Fruit fly (Drosophila melanogaster): ENCODE measurements around the gene CG13244.

CG13244 gene

dm6 chr2L:15910937-15911590 lies 5.6 kb upstream of the CG13244 start (continued):
- peak; percentile 80 for TF ChIP-seq TFAM (GFP tag; optimal IDR thresholded peaks at IDR 0.05)
- no peak for TF ChIP-seq gfzf (GFP tag; optimal IDR thresholded peaks at IDR 0.05)
- TF ChIP-seq emc (GFP tag; optimal IDR thresholded peaks at IDR 0.05), result peak; percentile 74
- no peak for TF ChIP-seq hkb (optimal IDR thresholded peaks at IDR 0.05)
- TF ChIP-seq hkb (GFP tag; IDR thresholded peaks at IDR 0.05), result peak; percentile 98
- TF ChIP-seq Opbp (GFP tag; IDR thresholded peaks at IDR 0.05; ENCODE audit: partially characterized antibody), result 0 out of 3 replicates have a peak, but pooled peaks have one; percentile 20
- no peak for TF ChIP-seq mld (GFP tag; IDR thresholded peaks at IDR 0.05; ENCODE audit: partially characterized antibody)
- TF ChIP-seq onecut (GFP tag; IDR thresholded peaks at IDR 0.05), result peak; percentile 94
- TF ChIP-seq shn (GFP tag; optimal IDR thresholded peaks at IDR 0.05), result peak; percentile 93
- TF ChIP-seq Deaf1 (tag; optimal IDR thresholded peaks at IDR 0.05), result peak; percentile 73
- peak; percentile 67 for TF ChIP-seq MTF-1 (GFP tag; optimal IDR thresholded peaks at IDR 0.05; ENCODE audit: borderline replicate concordance)
- peak; percentile 86 for TF ChIP-seq sd (tag; optimal IDR thresholded peaks at IDR 0.05)
- TF ChIP-seq sna (GFP tag; IDR thresholded peaks at IDR 0.05; ENCODE audit: partially characterized antibody), result no peak; the same call in none of the 2 replicates
- TF ChIP-seq nom (GFP tag; optimal IDR thresholded peaks at IDR 0.05), result peak; percentile 78
- peak; percentile 92 for TF ChIP-seq Atf-2 (GFP tag; optimal IDR thresholded peaks at IDR 0.05)
- TF ChIP-seq CG12299 (tag; optimal IDR thresholded peaks at IDR 0.05), result peak; percentile 96
- TF ChIP-seq crc (GFP tag; optimal IDR thresholded peaks at IDR 0.05), result peak; percentile 93
- peak; percentile 92 for TF ChIP-seq slp2 (GFP tag; optimal IDR thresholded peaks at IDR 0.05)
- TF ChIP-seq CG10431 (GFP tag; optimal IDR thresholded peaks at IDR 0.05), result peak; percentile 92
- TF ChIP-seq Stat92E (GFP tag; optimal IDR thresholded peaks at IDR 0.05), result peak in 1 of 3 experiments; percentile 82
- peak; percentile 84 for TF ChIP-seq dm (GFP tag; optimal IDR thresholded peaks at IDR 0.05)
- TF ChIP-seq slou (GFP tag; optimal IDR thresholded peaks at IDR 0.05), result peak; percentile 86
- TF ChIP-seq CG8089 (GFP tag; optimal IDR thresholded peaks at IDR 0.05), result peak; percentile 95
- peak; percentile 75 for TF ChIP-seq B-H2 (GFP tag; optimal IDR thresholded peaks at IDR 0.05)
- TF ChIP-seq CG10209 (GFP tag; optimal IDR thresholded peaks at IDR 0.05), result peak; percentile 95
- TF ChIP-seq CG4404 (GFP tag; IDR thresholded peaks at IDR 0.05), result peak; percentile 87
- peak; percentile 95 for TF ChIP-seq so (GFP tag; IDR thresholded peaks at IDR 0.05)
- peak; percentile 93 for TF ChIP-seq ken (GFP tag; IDR thresholded peaks at IDR 0.05)
- peak; percentile 96 for TF ChIP-seq jumu (GFP tag; optimal IDR thresholded peaks at IDR 0.05)
- TF ChIP-seq CG9727 (GFP tag; optimal IDR thresholded peaks at IDR 0.05), result peak; percentile 90
- TF ChIP-seq lilli (GFP tag; optimal IDR thresholded peaks at IDR 0.05), result peak; percentile 96
- TF ChIP-seq ftz-f1 (GFP tag; optimal IDR thresholded peaks at IDR 0.05), result no peak
- peak; percentile 95 for TF ChIP-seq CG13296 (GFP tag; optimal IDR thresholded peaks at IDR 0.05)
- peak; percentile 95 for TF ChIP-seq Chrac-16 (GFP tag; optimal IDR thresholded peaks at IDR 0.05)
- TF ChIP-seq CG34422 (GFP tag; IDR thresholded peaks at IDR 0.05), result peak; percentile 96
- peak; percentile 94 for TF ChIP-seq CG18599 (GFP tag; optimal IDR thresholded peaks at IDR 0.05)
- peak; percentile 97 for TF ChIP-seq CG7839 (tag; optimal IDR thresholded peaks at IDR 0.05)
- peak; percentile 16 for TF ChIP-seq pzg (GFP tag; optimal IDR thresholded peaks at IDR 0.05)
- TF ChIP-seq Taf1 (GFP tag; IDR thresholded peaks at IDR 0.05), result peak; percentile 89
- TF ChIP-seq CG6175 (GFP tag; IDR thresholded peaks at IDR 0.05), result peak; percentile 81
- peak; percentile 95 for TF ChIP-seq sisA (GFP tag; IDR thresholded peaks at IDR 0.05)
- peak; percentile 98 for TF ChIP-seq seq (GFP tag; IDR thresholded peaks at IDR 0.05)
- peak; percentile 88 for TF ChIP-seq corto (GFP tag; optimal IDR thresholded peaks at IDR 0.05)
- TF ChIP-seq CG10267 (tag; optimal IDR thresholded peaks at IDR 0.05), result peak; percentile 90
- peak; percentile 88 for TF ChIP-seq CG16815 (GFP tag; optimal IDR thresholded peaks at IDR 0.05)
- TF ChIP-seq klu (GFP tag; IDR thresholded peaks at IDR 0.05), result peak; percentile 90
- TF ChIP-seq CG12071 (GFP tag; optimal IDR thresholded peaks at IDR 0.05), result peak; percentile 94
- TF ChIP-seq Eip74EF (GFP tag; optimal IDR thresholded peaks at IDR 0.05), result peak in 1 of 2 experiments; percentile 91
- no peak for TF ChIP-seq CG34224 (GFP tag; IDR thresholded peaks at IDR 0.05; ENCODE audit: partially characterized antibody)
